Worm (Caenorhabditis elegans): Measurements from ENCODE around the gene actl-1.

DNA sequence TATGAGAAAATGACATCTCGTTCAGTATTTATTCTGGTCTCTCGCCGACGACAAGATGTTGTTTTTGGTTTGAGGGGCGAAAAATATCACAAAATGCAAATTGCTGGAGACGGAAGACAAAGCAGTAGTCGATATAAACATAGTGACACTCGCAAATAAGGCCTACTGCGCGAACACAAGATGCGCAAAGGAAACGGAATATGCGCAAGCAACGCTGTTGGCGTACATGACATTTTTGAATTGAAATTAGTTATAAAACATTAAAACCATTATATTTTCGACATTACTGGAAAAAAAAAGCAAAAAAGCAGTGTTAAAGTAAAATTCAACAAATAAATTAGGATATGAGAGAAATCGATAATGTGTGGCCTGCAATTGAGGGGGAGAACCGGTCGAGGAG lies 5.4 kb upstream of the actl-1 start, which contains the start of gene cdf-1:
- TF ChIP-seq him-1 (tag; optimal IDR thresholded peaks at IDR 0.05) = no peak
- TF ChIP-seq W03F9.2 (tag; optimal IDR thresholded peaks at IDR 0.05) = no peak
- TF ChIP-seq dao-5 (tag; optimal IDR thresholded peaks at IDR 0.05) = no peak
